Worm (Caenorhabditis elegans): ENCODE data around the gene dod-24.

DNA sequence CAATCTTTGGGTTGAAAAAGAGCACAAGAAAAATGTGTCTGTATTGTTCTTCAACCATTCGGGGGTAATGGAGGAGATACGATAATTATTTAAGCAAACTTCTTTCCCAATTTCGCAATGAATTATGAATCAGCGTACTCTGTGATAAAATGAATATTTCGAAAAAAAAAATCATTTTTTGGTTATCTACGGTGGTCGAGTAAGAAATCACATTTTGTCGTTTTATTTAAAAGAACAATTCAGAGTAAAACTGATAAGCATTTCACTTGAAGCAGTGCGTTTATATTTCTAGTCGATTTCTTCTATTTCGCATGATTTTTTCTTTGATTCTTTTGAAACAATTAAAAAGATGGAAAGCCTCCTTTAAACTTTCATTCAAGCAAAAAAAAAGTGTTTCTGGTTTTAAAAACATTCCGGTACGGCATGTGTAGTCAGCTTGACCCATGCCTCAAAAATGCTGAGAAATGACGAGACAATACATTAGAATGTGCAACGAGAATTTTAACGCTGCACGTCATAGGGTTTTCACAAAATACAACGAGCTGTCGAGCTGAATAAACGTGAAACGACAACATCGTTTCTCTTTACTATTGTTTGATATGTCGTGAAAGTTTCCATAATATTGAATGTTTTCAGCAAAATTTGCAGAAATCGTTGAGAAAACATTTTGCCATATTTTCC, 38.6 kb downstream of the dod-24 start, which contains the start of gene K08D8.2:
- no peak for TF ChIP-seq him-1 (tag; optimal IDR thresholded peaks at IDR 0.05)
- no peak for TF ChIP-seq dao-5 (tag; optimal IDR thresholded peaks at IDR 0.05)
